Fruit fly (Drosophila melanogaster) whole organism, embryonic: Measurements from ENCODE around the gene BuGZ.
A peak's percentile ranks its signal among the peaks of the same experiment; 100 is the strongest.

Experiments used
- Ada2b ChIP-seq: fragments of 200-800 bp; sonication (Bioruptor generic); IDR thresholded peaks from 2 replicates; pipeline ENCODE4 v1.3.6; 2022; ENCODE audit warnings: missing biosample characterization, missing genetic modification characterization
- Blimp-1 ChIP-seq: fragments of 200-800 bp; sonication (Bioruptor generic); optimal IDR thresholded peaks from 3 replicates; lab custom pipeline; 2018; ENCODE audit warnings: missing biosample characterization, missing genetic modification characterization, mild to moderate bottlenecking, moderate library complexity, missing genetic modification reagents
- CG10147 ChIP-seq: fragments of 200-800 bp; sonication (Bioruptor generic); optimal IDR thresholded peaks from 2 replicates; lab custom pipeline; 2019; ENCODE audit warnings: missing biosample characterization, mild to moderate bottlenecking, missing genetic modification characterization, moderate library complexity
- CG12104 ChIP-seq: fragments of 200-800 bp; sonication (Bioruptor generic); optimal IDR thresholded peaks from 3 replicates; lab custom pipeline; 2016; ENCODE audit warnings: missing biosample characterization, missing genetic modification characterization
- CG13287 ChIP-seq: fragments of 200-800 bp; sonication (Bioruptor generic); IDR thresholded peaks from 2 replicates; pipeline ENCODE4 v1.3.6; 2022; ENCODE audit warnings: missing biosample characterization, missing genetic modification characterization; ENCODE audit not compliant: partially characterized antibody
- CG13624 ChIP-seq: fragments of 200-800 bp; sonication (Bioruptor generic); optimal IDR thresholded peaks from 2 replicates; lab custom pipeline; 2016; ENCODE audit warnings: missing biosample characterization, missing genetic modification characterization
- CG14014 ChIP-seq: fragments of 200-800 bp; sonication (Bioruptor generic); IDR thresholded peaks from 2 replicates; pipeline ENCODE4 v1.3.6; 2022; ENCODE audit warnings: missing biosample characterization, missing genetic modification characterization
- CG15073 ChIP-seq: fragments of 200-800 bp; sonication (Bioruptor generic); optimal IDR thresholded peaks from 2 replicates; lab custom pipeline; 2016; ENCODE audit warnings: missing biosample characterization, missing genetic modification characterization
- CG18262 ChIP-seq: fragments of 200-800 bp; optimal IDR thresholded peaks from 3 replicates; lab custom pipeline; 2019; ENCODE audit warnings: missing biosample characterization, mild to moderate bottlenecking, missing genetic modification characterization, moderate library complexity
- CG18599 ChIP-seq: fragments of 200-800 bp; sonication (Bioruptor generic); optimal IDR thresholded peaks from 3 replicates; lab custom pipeline; 2017; ENCODE audit warnings: missing biosample characterization, missing genetic modification characterization, mild to moderate bottlenecking, moderate library complexity, missing genetic modification reagents
- CG2199 ChIP-seq: fragments of 200-800 bp; sonication (Bioruptor generic); IDR thresholded peaks from 3 replicates; pipeline ENCODE4 v1.3.6; 2022; ENCODE audit warnings: missing biosample characterization, missing genetic modification characterization
- CG31388 ChIP-seq: fragments of 200-800 bp; sonication (Bioruptor generic); optimal IDR thresholded peaks from 2 replicates; lab custom pipeline; 2016; ENCODE audit warnings: missing biosample characterization, missing genetic modification characterization
- CG34224 ChIP-seq: fragments of 200-800 bp; sonication (Bioruptor generic); IDR thresholded peaks from 3 replicates; pipeline ENCODE4 v1.3.6; 2022; ENCODE audit warnings: missing biosample characterization, missing genetic modification characterization; ENCODE audit not compliant: partially characterized antibody
- CG3847 ChIP-seq: fragments of 200-800 bp; sonication (Bioruptor generic); IDR thresholded peaks from 2 replicates; pipeline ENCODE4 v1.3.6; 2022; ENCODE audit warnings: missing biosample characterization, missing genetic modification characterization
- CG7271 ChIP-seq: fragments of 200-800 bp; sonication (Bioruptor generic); optimal IDR thresholded peaks from 2 replicates; lab custom pipeline; 2018; ENCODE audit warnings: missing biosample characterization, mild to moderate bottlenecking, missing genetic modification characterization, moderate library complexity
- CG8388 ChIP-seq: fragments of 200-800 bp; sonication (Bioruptor generic); optimal IDR thresholded peaks from 2 replicates; lab custom pipeline; 2019; ENCODE audit warnings: missing biosample characterization, mild to moderate bottlenecking, missing genetic modification characterization, moderate library complexity
- CG8924 ChIP-seq: fragments of 200-800 bp; optimal IDR thresholded peaks from 3 replicates; lab custom pipeline; 2019; ENCODE audit warnings: missing biosample characterization, mild to moderate bottlenecking, missing genetic modification characterization, moderate library complexity
- Dbx ChIP-seq: fragments of 200-800 bp; sonication (Bioruptor generic); IDR thresholded peaks from 3 replicates; pipeline ENCODE4 v1.3.6; 2022; ENCODE audit warnings: missing biosample characterization, missing genetic modification characterization
- E2f1 ChIP-seq: fragments of 200-800 bp; sonication (Bioruptor generic); IDR thresholded peaks from 2 replicates; pipeline ENCODE4 v1.3.6; 2022; ENCODE audit warnings: missing biosample characterization, missing genetic modification characterization
- Elba2 ChIP-seq: fragments of 200-800 bp; sonication (Bioruptor generic); optimal IDR thresholded peaks from 3 replicates; lab custom pipeline; 2016; ENCODE audit warnings: missing biosample characterization, missing genetic modification characterization
- GATAe ChIP-seq: fragments of 200-800 bp; sonication (Bioruptor generic); conservative IDR thresholded peaks from 2 replicates; pipeline ENCODE4 v1.3.6; 2022; ENCODE audit warnings: missing biosample characterization, missing genetic modification characterization
- HLH4C ChIP-seq: fragments of 200-800 bp; sonication (Bioruptor generic); IDR thresholded peaks from 3 replicates; pipeline ENCODE4 v1.3.6; 2022; ENCODE audit warnings: missing biosample characterization, missing genetic modification characterization; ENCODE audit not compliant: partially characterized antibody
- HLH54F ChIP-seq: fragments of 200-800 bp; sonication (Bioruptor generic); optimal IDR thresholded peaks from 3 replicates; lab custom pipeline; 2016; ENCODE audit warnings: missing biosample characterization, missing genetic modification characterization
- Hand ChIP-seq: fragments of 200-800 bp; sonication (Bioruptor generic); optimal IDR thresholded peaks from 2 replicates; lab custom pipeline; 2017; ENCODE audit warnings: mild to moderate bottlenecking, missing biosample characterization, missing genetic modification reagents, missing genetic modification characterization
- NfI ChIP-seq: fragments of 200-800 bp; sonication (Bioruptor generic); optimal IDR thresholded peaks from 3 replicates; lab custom pipeline; 2018; ENCODE audit warnings: missing biosample characterization, mild to moderate bottlenecking, missing genetic modification characterization, moderate library complexity
- Pdp1 ChIP-seq, 2 experiments: fragments of 200-800 bp; sonication (Bioruptor generic); optimal IDR thresholded peaks; 3 replicates each; lab custom pipeline; 2016; ENCODE audit warnings: missing biosample characterization in 2 of 2, missing genetic modification characterization in 2 of 2, mild to moderate bottlenecking in 1 of 2, moderate library complexity in 1 of 2
- Six4 ChIP-seq: fragments of 200-800 bp; sonication (Bioruptor generic); optimal IDR thresholded peaks from 2 replicates; lab custom pipeline; 2016; ENCODE audit warnings: missing biosample characterization, missing genetic modification characterization
- Stat92E ChIP-seq, 3 experiments: fragments of >200 bp in 2 of 3; fragments of 200-800 bp in 1 of 3; sonication (Bioruptor generic) in 1 of 3; optimal IDR thresholded peaks; 2 replicates each; lab custom pipeline; 2017 to 2019; ENCODE audit warnings: missing biosample characterization in 3 of 3, missing genetic modification characterization in 3 of 3, mild to moderate bottlenecking in 1 of 3, moderate library complexity in 1 of 3
- Trl ChIP-seq, 3 experiments: fragments of >200 bp in 2 of 3; fragments of 200-800 bp in 1 of 3; sonication (Bioruptor generic) in 1 of 3; optimal IDR thresholded peaks; 2 replicates in 1 of 3; 3 replicates in 2 of 3; lab custom pipeline; 2016 to 2017; ENCODE audit warnings: missing biosample characterization in 1 of 3, missing genetic modification characterization in 1 of 3
- amos ChIP-seq: fragments of 200-800 bp; sonication (Bioruptor generic); IDR thresholded peaks from 2 replicates; pipeline ENCODE4 v1.3.6; 2022; ENCODE audit warnings: missing biosample characterization, missing genetic modification characterization; ENCODE audit not compliant: partially characterized antibody
- ara ChIP-seq: fragments of 200-800 bp; sonication (Bioruptor generic); IDR thresholded peaks from 2 replicates; pipeline ENCODE4 v1.3.6; 2022; ENCODE audit warnings: missing biosample characterization, missing genetic modification characterization
- ash1 ChIP-seq: fragments of 200-800 bp; sonication (Bioruptor generic); optimal IDR thresholded peaks from 2 replicates; lab custom pipeline; 2018; ENCODE audit warnings: missing biosample characterization, mild to moderate bottlenecking, missing genetic modification characterization
- dimm ChIP-seq: fragments of 200-800 bp; sonication (Bioruptor generic); IDR thresholded peaks from 2 replicates; pipeline ENCODE4 v1.3.6; 2022; ENCODE audit warnings: missing biosample characterization, missing genetic modification characterization
- disco-r ChIP-seq: fragments of 200-800 bp; sonication (Bioruptor generic); optimal IDR thresholded peaks from 2 replicates; lab custom pipeline; 2016; ENCODE audit warnings: missing biosample characterization, missing genetic modification characterization
- emc ChIP-seq: fragments of 200-800 bp; sonication (Bioruptor generic); optimal IDR thresholded peaks from 2 replicates; lab custom pipeline; 2016; ENCODE audit warnings: missing biosample characterization, missing genetic modification characterization
- en ChIP-seq: fragments of 200-800 bp; sonication (Bioruptor generic); optimal IDR thresholded peaks from 2 replicates; lab custom pipeline; 2016; ENCODE audit warnings: missing biosample characterization, missing genetic modification characterization
- gcm ChIP-seq: fragments of 200-800 bp; sonication (Bioruptor generic); optimal IDR thresholded peaks from 2 replicates; lab custom pipeline; 2019; ENCODE audit warnings: missing biosample characterization, mild to moderate bottlenecking, missing genetic modification characterization, moderate library complexity
- gcm2 ChIP-seq: fragments of 200-800 bp; sonication (Bioruptor generic); optimal IDR thresholded peaks from 2 replicates; lab custom pipeline; 2016; ENCODE audit warnings: missing biosample characterization, missing genetic modification characterization
- ind ChIP-seq: fragments of 200-800 bp; sonication (Bioruptor generic); optimal IDR thresholded peaks from 3 replicates; lab custom pipeline; 2016; ENCODE audit warnings: missing biosample characterization, missing genetic modification characterization
- jumu ChIP-seq: fragments of 200-800 bp; sonication (Bioruptor generic); optimal IDR thresholded peaks from 3 replicates; lab custom pipeline; 2016; ENCODE audit warnings: missing biosample characterization, missing genetic modification characterization
- pzg ChIP-seq: fragments of 200-800 bp; sonication (Bioruptor generic); optimal IDR thresholded peaks from 3 replicates; lab custom pipeline; 2018; ENCODE audit warnings: missing biosample characterization, mild to moderate bottlenecking, missing genetic modification characterization, moderate library complexity
- salm ChIP-seq: fragments of 200-800 bp; sonication (Bioruptor generic); optimal IDR thresholded peaks from 2 replicates; lab custom pipeline; 2018; ENCODE audit warnings: missing biosample characterization, mild to moderate bottlenecking, missing genetic modification characterization
- sens ChIP-seq: fragments of 200-800 bp; sonication (Bioruptor generic); peaks from one replicate; lab custom pipeline; 2016; ENCODE audit warnings: missing biosample characterization, missing genetic modification characterization
- sisA ChIP-seq: fragments of 200-800 bp; sonication (Bioruptor generic); IDR thresholded peaks from 2 replicates; pipeline ENCODE4 v1.3.6; 2022; ENCODE audit warnings: missing biosample characterization, missing genetic modification characterization
- slp2 ChIP-seq: fragments of 200-800 bp; sonication (Bioruptor generic); optimal IDR thresholded peaks from 2 replicates; lab custom pipeline; 2016; ENCODE audit warnings: missing biosample characterization, missing genetic modification characterization
- sob ChIP-seq: fragments of 200-800 bp; sonication (Bioruptor generic); IDR thresholded peaks from 2 replicates; pipeline ENCODE4 v1.3.6; 2022; ENCODE audit warnings: missing biosample characterization, missing genetic modification characterization
- tio ChIP-seq: fragments of 200-800 bp; sonication (Bioruptor generic); optimal IDR thresholded peaks from 2 replicates; lab custom pipeline; 2017; ENCODE audit warnings: missing biosample characterization, missing genetic modification characterization, inconsistent platforms
- vnd ChIP-seq: fragments of 200-800 bp; sonication (Bioruptor generic); IDR thresholded peaks from 3 replicates; pipeline ENCODE4 v1.3.6; 2022; ENCODE audit warnings: missing biosample characterization, missing genetic modification characterization; ENCODE audit not compliant: partially characterized antibody

BuGZ gene

DNA sequence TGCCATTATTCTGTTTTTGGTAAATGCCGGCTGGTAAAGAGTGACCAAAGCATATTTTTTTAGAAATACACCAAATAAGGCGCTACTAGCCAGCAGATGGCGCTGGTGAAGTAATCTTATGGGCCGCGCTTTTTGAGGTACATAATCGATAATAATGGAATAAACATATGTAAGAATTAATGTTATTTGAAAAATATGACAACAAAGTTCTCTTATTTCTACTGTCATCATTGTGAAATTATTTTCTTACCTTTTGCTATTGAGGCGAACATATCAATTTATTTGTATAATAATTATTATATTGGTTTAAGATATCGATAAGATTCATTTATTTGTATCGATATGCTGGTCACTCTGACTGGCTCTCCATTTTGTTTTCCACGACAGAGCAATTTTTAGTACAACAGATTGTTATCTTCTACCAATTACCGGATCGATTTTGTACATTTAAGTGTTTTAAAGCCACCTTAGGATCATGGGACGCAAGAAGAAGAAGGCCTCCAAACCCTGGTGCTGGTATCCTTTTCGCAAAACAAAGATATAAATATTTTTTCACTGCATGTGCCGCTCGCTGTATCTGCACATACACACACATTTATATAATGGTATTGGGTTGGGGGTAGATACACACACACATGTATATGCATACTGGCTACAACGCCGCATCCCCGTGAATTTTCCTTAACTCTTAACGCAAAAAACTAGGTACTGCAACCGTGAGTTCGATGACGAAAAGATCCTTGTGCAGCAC lies at the start of gene BuGZ, which contains the start of gene LSm7 (continued):
- TF ChIP-seq CG34224 (GFP tag; lab: Robert Waterston, UW) (peak; percentile 42; the same call in 2 of the 3 replicates), gcm2 (no peak), gcm (GFP tag; lab: Kevin White, UChicago) (peak; percentile 31), pzg (GFP tag; lab: Kevin White, UChicago) (peak; percentile 65), CG10147 (GFP tag; lab: Kevin White, UChicago) (no peak), CG18262 (tag; lab: Kevin White, UChicago) (peak; percentile 63), emc (GFP tag; lab: Kevin White, UChicago) (no peak), Six4 (GFP tag; lab: Kevin White, UChicago) (no peak), slp2 (GFP tag; lab: Kevin White, UChicago) (no peak), CG14014 (no peak), ash1 (GFP tag; lab: Kevin White, UChicago) (no peak), CG12104 (peak; percentile 57), Pdp1 (GFP tag; optimal IDR thresholded peaks at IDR 0.05; lab: Kevin White, UChicago) (peak; percentile 14 to 77), HLH54F (no peak), Ada2b (GFP tag; lab: Robert Waterston, UW) (no peak), CG3847 (peak; percentile 62), CG2199 (no peak), Stat92E (GFP tag; optimal IDR thresholded peaks at IDR 0.05; lab: Kevin White, UChicago) (peak in 1 of 3 experiments; percentile 21), ind (GFP tag; lab: Kevin White, UChicago) (peak; percentile 22), CG15073 (GFP tag; lab: Kevin White, UChicago) (no peak), NfI (no peak), amos (GFP tag; lab: Robert Waterston, UW) (peak; percentile 45; the same call in 1 of the 2 replicates), sens (peak; percentile 76), Blimp-1 (GFP tag; lab: Kevin White, UChicago) (no peak), tio (no peak), ara (GFP tag; lab: Robert Waterston, UW) (no peak), Trl (optimal IDR thresholded peaks at IDR 0.05; lab: Kevin White, UChicago) (no peak), Trl (GFP tag; optimal IDR thresholded peaks at IDR 0.05; lab: Kevin White, UChicago) (peak; percentile 32), dimm (GFP tag; lab: Robert Waterston, UW) (no peak), CG13624 (GFP tag; lab: Kevin White, UChicago) (peak; percentile 34), Dbx (GFP tag; lab: Robert Waterston, UW) (no peak; the same call in 2 of the 3 replicates), GATAe (GFP tag; lab: Robert Waterston, UW) (no peak), CG18599 (no peak), CG8388 (GFP tag; lab: Kevin White, UChicago) (peak; percentile 36), CG13287 (GFP tag; lab: Robert Waterston, UW) (peak; percentile 73), HLH4C (0 out of 3 replicates have a peak, but pooled peaks have one; percentile 25), CG8924 (peak; percentile 63), Elba2 (GFP tag; lab: Kevin White, UChicago) (peak; percentile 63), Hand (no peak), vnd (peak; percentile 50; the same call in 2 of the 3 replicates), CG7271 (tag; lab: Kevin White, UChicago) (no peak), disco-r (GFP tag; lab: Kevin White, UChicago) (no peak), E2f1 (0 out of 2 replicates have a peak, but pooled peaks have one; percentile 15), CG31388 (GFP tag; lab: Kevin White, UChicago) (no peak), sob (GFP tag; lab: Robert Waterston, UW) (no peak), jumu (no peak), en (GFP tag; lab: Kevin White, UChicago) (no peak), sisA (GFP tag; lab: Robert Waterston, UW) (no peak), salm (tag; lab: Kevin White, UChicago) (peak; percentile 3)
